Worm (Caenorhabditis elegans) whole organism, L2 larva: ENCODE results near the gene C13B4.1.

Source experiments
- Y55F3AM.14 ChIP-seq: fragments of 200-800 bp; sonication (Bioruptor generic); optimal IDR thresholded peaks from 2 replicates; lab custom pipeline; 2018; ENCODE audit warnings: mild to moderate bottlenecking, missing genetic modification characterization, missing compliant biosample characterization
- ama-1 ChIP-seq: fragments of 150-350 bp; optimal IDR thresholded peaks from 2 replicates; lab custom pipeline; 2018; ENCODE audit warnings: inconsistent platforms
- blmp-1 ChIP-seq: sonication (generic microtip); optimal IDR thresholded peaks from 2 replicates; lab custom pipeline; 2017; ENCODE audit warnings: missing genetic modification characterization, mild to moderate bottlenecking, missing compliant biosample characterization, antibody characterized with exemption, moderate library complexity; ENCODE audit not compliant: insufficient read depth
- dmd-4 ChIP-seq: sonication (generic microtip); optimal IDR thresholded peaks from 2 replicates; lab custom pipeline; 2017; ENCODE audit warnings: missing biosample characterization, missing genetic modification characterization
- elt-1 ChIP-seq: fragments of 150-350 bp; optimal IDR thresholded peaks from 2 replicates; lab custom pipeline; 2014; ENCODE audit warnings: missing biosample characterization, missing genetic modification characterization
- gmeb-1 ChIP-seq: fragments of 150-350 bp; optimal IDR thresholded peaks from 2 replicates; lab custom pipeline; 2014; ENCODE audit warnings: missing biosample characterization, missing genetic modification characterization
- lin-39 ChIP-seq: fragments of 150-350 bp; optimal IDR thresholded peaks from 2 replicates; lab custom pipeline; 2014; ENCODE audit warnings: missing biosample characterization, missing genetic modification reagents, missing genetic modification characterization
- mab-5 ChIP-seq: fragments of 150-350 bp; optimal IDR thresholded peaks from 2 replicates; lab custom pipeline; 2014; ENCODE audit warnings: missing biosample characterization, missing genetic modification characterization
- nhr-11 ChIP-seq: fragments of 150-350 bp; optimal IDR thresholded peaks from 2 replicates; lab custom pipeline; 2014; ENCODE audit warnings: missing biosample characterization, missing genetic modification characterization
- nhr-12 ChIP-seq: fragments of 150-350 bp; optimal IDR thresholded peaks from 2 replicates; lab custom pipeline; 2014; ENCODE audit warnings: missing biosample characterization, missing genetic modification characterization
- nhr-129 ChIP-seq: fragments of 150-350 bp; optimal IDR thresholded peaks from 2 replicates; lab custom pipeline; 2014; ENCODE audit warnings: missing biosample characterization, missing genetic modification characterization
- peb-1 ChIP-seq: fragments of 150-350 bp; optimal IDR thresholded peaks from 2 replicates; lab custom pipeline; 2014; ENCODE audit warnings: missing biosample characterization, missing genetic modification characterization
- sem-4 ChIP-seq: fragments of 150-350 bp; optimal IDR thresholded peaks from 2 replicates; lab custom pipeline; 2014; ENCODE audit warnings: missing biosample characterization, missing genetic modification reagents, missing genetic modification characterization
- sma-9 ChIP-seq, 2 experiments: fragments of 150-350 bp in 1 of 2; sonication (generic microtip) in 1 of 2; optimal IDR thresholded peaks; 2 replicates each; lab custom pipeline; 2014 to 2016; ENCODE audit warnings: missing genetic modification characterization in 2 of 2, mild to moderate bottlenecking in 1 of 2, missing biosample characterization in 1 of 2, missing compliant biosample characterization in 1 of 2, missing genetic modification reagents in 1 of 2, moderate library complexity in 1 of 2
- snpc-4 ChIP-seq: fragments of 150-350 bp; optimal IDR thresholded peaks from 2 replicates; lab custom pipeline; 2014; ENCODE audit warnings: missing biosample characterization, missing genetic modification characterization
- unc-55 ChIP-seq: fragments of 150-350 bp; sonication (generic microtip); optimal IDR thresholded peaks from 3 replicates; lab custom pipeline; 2014; ENCODE audit warnings: missing biosample characterization, missing genetic modification reagents, missing genetic modification characterization
- ztf-1 ChIP-seq: fragments of 200-800 bp; sonication (Bioruptor generic); conservative IDR thresholded peaks from 2 replicates; pipeline ENCODE4 v1.3.6; 2022; ENCODE audit warnings: missing genetic modification characterization, missing compliant biosample characterization
- ztf-4 ChIP-seq: fragments of 150-350 bp; optimal IDR thresholded peaks from 2 replicates; lab custom pipeline; 2014; ENCODE audit warnings: missing biosample characterization, missing genetic modification characterization

The C13B4.1 gene

ce11 chrII:14427714-14428113 is 51.7 kb downstream of the C13B4.1 start:
- TF ChIP-seq ztf-4 (no peak), sem-4 (tag; lab: Kevin White, UChicago) (no peak), peb-1 (tag; lab: Kevin White, UChicago) (no peak), gmeb-1 (tag; lab: Kevin White, UChicago) (no peak), sma-9 (GFP tag; optimal IDR thresholded peaks at IDR 0.05; lab: Kevin White, UChicago) (no peak), sma-9 (tag; optimal IDR thresholded peaks at IDR 0.05; lab: Kevin White, UChicago) (no peak), nhr-129 (tag; lab: Kevin White, UChicago) (no peak), lin-39 (tag; lab: Kevin White, UChicago) (no peak)

DNA sequence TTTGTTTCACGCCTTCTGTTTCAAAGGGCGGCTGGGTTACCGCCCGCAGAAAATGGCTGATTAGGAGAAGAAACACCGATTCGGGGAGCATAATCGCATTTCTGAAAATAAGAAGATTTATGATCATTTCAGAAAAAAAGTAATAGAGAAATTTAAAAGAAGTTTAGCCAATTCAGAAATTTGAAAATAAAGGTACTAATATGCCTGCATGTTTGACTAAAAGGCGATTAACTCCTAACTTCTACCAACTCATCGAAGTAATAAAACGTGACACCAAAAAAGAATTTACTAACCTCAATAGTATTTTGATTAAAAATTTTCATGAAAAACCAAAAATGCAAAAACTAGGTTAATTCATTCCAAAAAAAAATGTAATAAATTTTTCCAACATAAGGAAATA is 54.6 kb downstream of the C13B4.1 start, which contains the start of gene plx-2:
TSS of gene plx-2 (minus strand) at position 101 of the 400 bp plus-strand sequence.
- TF ChIP-seq mab-5 (tag; lab: Kevin White, UChicago) (no peak), ztf-1 (no peak), snpc-4 (tag; lab: Kevin White, UChicago) (no peak), elt-1 (tag; lab: Kevin White, UChicago) (no peak), dmd-4 (tag; lab: Kevin White, UChicago) (no peak), Y55F3AM.14 (GFP tag; lab: Kevin White, UChicago) (no peak), nhr-11 (tag; lab: Kevin White, UChicago) (no peak), unc-55 (GFP tag; lab: Kevin White, UChicago) (no peak), blmp-1 (tag; lab: Kevin White, UChicago) (no peak), nhr-12 (tag; lab: Kevin White, UChicago) (no peak), ama-1 (lab: Kevin White, UChicago) (no peak)
